Fruit fly (Drosophila melanogaster) whole organism, embryonic: ENCODE measurements around the gene rogdi.

ENCODE experiments used
- Six4 ChIP-seq: fragments of 200-800 bp; sonication (Bioruptor generic); optimal IDR thresholded peaks from 2 replicates; lab custom pipeline; 2016; ENCODE audit warnings: missing biosample characterization, missing genetic modification characterization
- aop ChIP-seq: fragments of 200-800 bp; sonication (Bioruptor generic); IDR thresholded peaks from 2 replicates; pipeline ENCODE4 v1.3.6; 2022; ENCODE audit warnings: missing biosample characterization, missing genetic modification characterization
- seq ChIP-seq: fragments of 200-800 bp; sonication (Bioruptor generic); IDR thresholded peaks from 2 replicates; pipeline ENCODE4 v1.3.6; 2022; ENCODE audit warnings: missing biosample characterization, missing genetic modification characterization

- TF ChIP-seq seq (GFP tag; lab: Robert Waterston, UW), result no peak
- TF ChIP-seq aop (GFP tag; lab: Robert Waterston, UW), result no peak
- no peak for TF ChIP-seq Six4 (GFP tag; lab: Kevin White, UChicago)
Measured at dm6 chr3L:17049912-17050345, 617 bp downstream of the rogdi start.
